Fruit fly (Drosophila melanogaster) whole organism, embryonic: ENCODE data around the gene Ripalpha.

Source experiments
- Antp ChIP-seq: fragments of 200-800 bp; sonication (Bioruptor generic); optimal IDR thresholded peaks from 3 replicates; lab custom pipeline; 2016; ENCODE audit warnings: missing biosample characterization, missing genetic modification characterization
- Atf-2 ChIP-seq: fragments of 200-800 bp; sonication (Bioruptor generic); optimal IDR thresholded peaks from 2 replicates; lab custom pipeline; 2016; ENCODE audit warnings: missing biosample characterization, missing genetic modification characterization
- BtbVII ChIP-seq: fragments of 200-800 bp; sonication (Bioruptor generic); optimal IDR thresholded peaks from 3 replicates; lab custom pipeline; 2017; ENCODE audit warnings: missing biosample characterization, mild to moderate bottlenecking, missing genetic modification characterization
- CG10147 ChIP-seq: fragments of 200-800 bp; sonication (Bioruptor generic); optimal IDR thresholded peaks from 2 replicates; lab custom pipeline; 2019; ENCODE audit warnings: missing biosample characterization, mild to moderate bottlenecking, missing genetic modification characterization, moderate library complexity
- CG10654 ChIP-seq: fragments of 200-800 bp; sonication (Bioruptor generic); optimal IDR thresholded peaks from 2 replicates; lab custom pipeline; 2016; ENCODE audit warnings: missing biosample characterization, missing genetic modification characterization
- CG1233 ChIP-seq: fragments of 200-800 bp; sonication (Bioruptor generic); optimal IDR thresholded peaks from 4 replicates; lab custom pipeline; 2018; ENCODE audit warnings: missing biosample characterization, mild to moderate bottlenecking, missing genetic modification characterization
- CG16863 ChIP-seq: fragments of 200-800 bp; sonication (Bioruptor generic); optimal IDR thresholded peaks from 3 replicates; lab custom pipeline; 2016; ENCODE audit warnings: missing biosample characterization, missing genetic modification characterization
- CG18619 ChIP-seq: fragments of 200-800 bp; sonication (Bioruptor generic); optimal IDR thresholded peaks from 3 replicates; lab custom pipeline; 2017; ENCODE audit warnings: missing biosample characterization, mild to moderate bottlenecking, missing genetic modification characterization
- CG3065 ChIP-seq: fragments of 200-800 bp; sonication (Bioruptor generic); optimal IDR thresholded peaks from 2 replicates; lab custom pipeline; 2016; ENCODE audit warnings: missing biosample characterization, missing genetic modification characterization
- CG3163 ChIP-seq: fragments of 200-800 bp; sonication (Bioruptor generic); optimal IDR thresholded peaks from 3 replicates; lab custom pipeline; 2016; ENCODE audit warnings: missing biosample characterization, missing genetic modification characterization
- CG3281 ChIP-seq: fragments of 200-800 bp; sonication (Bioruptor generic); optimal IDR thresholded peaks from 3 replicates; lab custom pipeline; 2017; ENCODE audit warnings: missing biosample characterization, mild to moderate bottlenecking, missing genetic modification characterization
- CG4424 ChIP-seq: fragments of 200-800 bp; sonication (Bioruptor generic); optimal IDR thresholded peaks from 3 replicates; lab custom pipeline; 2016; ENCODE audit warnings: missing biosample characterization, missing genetic modification characterization
- CG6689 ChIP-seq: fragments of 200-800 bp; sonication (Bioruptor generic); IDR thresholded peaks from 2 replicates; pipeline ENCODE4 v1.3.6; 2022; ENCODE audit warnings: missing biosample characterization, missing genetic modification characterization
- CG7271 ChIP-seq: fragments of 200-800 bp; sonication (Bioruptor generic); optimal IDR thresholded peaks from 2 replicates; lab custom pipeline; 2018; ENCODE audit warnings: missing biosample characterization, mild to moderate bottlenecking, missing genetic modification characterization, moderate library complexity
- CG7556 ChIP-seq: fragments of 200-800 bp; sonication (Bioruptor generic); optimal IDR thresholded peaks from 2 replicates; lab custom pipeline; 2017; ENCODE audit warnings: missing biosample characterization, mild to moderate bottlenecking, missing genetic modification characterization
- CG8281 ChIP-seq: fragments of 200-800 bp; sonication (Bioruptor generic); optimal IDR thresholded peaks from 2 replicates; lab custom pipeline; 2018; ENCODE audit warnings: missing biosample characterization, mild to moderate bottlenecking, missing genetic modification characterization, moderate library complexity
- CG9876 ChIP-seq: fragments of 200-800 bp; sonication (Bioruptor generic); optimal IDR thresholded peaks from 2 replicates; lab custom pipeline; 2016; ENCODE audit warnings: missing biosample characterization, missing genetic modification characterization
- CrebB ChIP-seq: fragments of 200-800 bp; sonication (Bioruptor generic); optimal IDR thresholded peaks from 3 replicates; lab custom pipeline; 2018; ENCODE audit warnings: missing biosample characterization, mild to moderate bottlenecking, missing genetic modification characterization
- Dbx ChIP-seq: fragments of 200-800 bp; sonication (Bioruptor generic); IDR thresholded peaks from 3 replicates; pipeline ENCODE4 v1.3.6; 2022; ENCODE audit warnings: missing biosample characterization, missing genetic modification characterization
- Dfd ChIP-seq, 2 experiments: fragments of >200 bp; optimal IDR thresholded peaks; 2 replicates each; lab custom pipeline; 2017; ENCODE audit warnings: missing biosample characterization in 2 of 2, missing genetic modification characterization in 2 of 2
- E2f2 ChIP-seq: fragments of 200-800 bp; sonication (Bioruptor generic); IDR thresholded peaks from 2 replicates; pipeline ENCODE4 v1.3.6; 2022; ENCODE audit warnings: missing biosample characterization, missing genetic modification characterization
- Ets97D ChIP-seq: fragments of 200-800 bp; sonication (Bioruptor generic); optimal IDR thresholded peaks from 3 replicates; lab custom pipeline; 2016; ENCODE audit warnings: missing biosample characterization, missing genetic modification characterization
- Gug ChIP-seq: fragments of 200-800 bp; sonication (Bioruptor generic); IDR thresholded peaks from 4 replicates; pipeline ENCODE4 v1.3.6; 2022; ENCODE audit warnings: missing biosample characterization, missing genetic modification characterization
- H15 ChIP-seq: fragments of 200-800 bp; sonication (Bioruptor generic); IDR thresholded peaks from 3 replicates; pipeline ENCODE4 v1.3.6; 2022; ENCODE audit warnings: missing biosample characterization, missing genetic modification characterization
- HHEX ChIP-seq: fragments of 200-800 bp; sonication (Bioruptor generic); optimal IDR thresholded peaks from 3 replicates; lab custom pipeline; 2017; ENCODE audit warnings: missing biosample characterization, mild to moderate bottlenecking, missing genetic modification characterization, missing genetic modification reagents
- HmgZ ChIP-seq: fragments of 200-800 bp; sonication (Bioruptor generic); optimal IDR thresholded peaks from 2 replicates; lab custom pipeline; 2018; ENCODE audit warnings: missing biosample characterization, mild to moderate bottlenecking, missing genetic modification characterization
- Hr39 ChIP-seq: fragments of >200 bp; optimal IDR thresholded peaks from 2 replicates; lab custom pipeline; 2017
- Hr78 ChIP-seq, 2 experiments: fragments of 200-800 bp in 1 of 2; fragments of >200 bp in 1 of 2; sonication (Bioruptor generic) in 1 of 2; optimal IDR thresholded peaks; 2 replicates each; lab custom pipeline; 2017 to 2019; ENCODE audit warnings: missing biosample characterization in 2 of 2, missing genetic modification characterization in 2 of 2, mild to moderate bottlenecking in 1 of 2, moderate library complexity in 1 of 2
- Max ChIP-seq: fragments of 200-800 bp; sonication (Bioruptor generic); optimal IDR thresholded peaks from 2 replicates; lab custom pipeline; 2016; ENCODE audit warnings: missing biosample characterization, mild to moderate bottlenecking, missing genetic modification characterization
- Med ChIP-seq: fragments of 200-800 bp; sonication (Bioruptor generic); peaks from one replicate; lab custom pipeline; 2016; ENCODE audit warnings: missing biosample characterization, missing genetic modification characterization, mild to moderate bottlenecking, inconsistent platforms, moderate library complexity
- NFAT ChIP-seq: fragments of 200-800 bp; sonication (Bioruptor generic); IDR thresholded peaks from 2 replicates; pipeline ENCODE4 v1.3.6; 2022; ENCODE audit warnings: missing biosample characterization, missing genetic modification characterization
- Scr ChIP-seq: fragments of 200-800 bp; sonication (Bioruptor generic); IDR thresholded peaks from 2 replicates; pipeline ENCODE4 v1.3.6; 2022; ENCODE audit warnings: missing biosample characterization, missing genetic modification characterization; ENCODE audit not compliant: partially characterized antibody
- Stat92E ChIP-seq, 3 experiments: fragments of >200 bp in 2 of 3; fragments of 200-800 bp in 1 of 3; sonication (Bioruptor generic) in 1 of 3; optimal IDR thresholded peaks; 2 replicates each; lab custom pipeline; 2017 to 2019; ENCODE audit warnings: missing biosample characterization in 3 of 3, missing genetic modification characterization in 3 of 3, mild to moderate bottlenecking in 1 of 3, moderate library complexity in 1 of 3
- amos ChIP-seq: fragments of 200-800 bp; sonication (Bioruptor generic); IDR thresholded peaks from 2 replicates; pipeline ENCODE4 v1.3.6; 2022; ENCODE audit warnings: missing biosample characterization, missing genetic modification characterization; ENCODE audit not compliant: partially characterized antibody
- bigmax ChIP-seq: fragments of 200-800 bp; sonication (Bioruptor generic); optimal IDR thresholded peaks from 2 replicates; lab custom pipeline; 2018; ENCODE audit warnings: missing biosample characterization, mild to moderate bottlenecking, missing genetic modification characterization
- bowl ChIP-seq: fragments of 200-800 bp; sonication (Bioruptor generic); IDR thresholded peaks from 2 replicates; pipeline ENCODE4 v1.3.6; 2022; ENCODE audit warnings: missing biosample characterization, missing genetic modification characterization
- caup ChIP-seq: fragments of 200-800 bp; sonication (Bioruptor generic); optimal IDR thresholded peaks from 3 replicates; lab custom pipeline; 2017; ENCODE audit warnings: missing biosample characterization, mild to moderate bottlenecking, missing genetic modification characterization, moderate library complexity; ENCODE audit not compliant: severe bottlenecking
- cg ChIP-seq: fragments of 200-800 bp; sonication (Bioruptor generic); optimal IDR thresholded peaks from 3 replicates; lab custom pipeline; 2019; ENCODE audit warnings: missing biosample characterization, mild to moderate bottlenecking, missing genetic modification characterization, moderate library complexity
- dm ChIP-seq: fragments of 200-800 bp; sonication (Bioruptor generic); optimal IDR thresholded peaks from 3 replicates; lab custom pipeline; 2016; ENCODE audit warnings: missing biosample characterization, missing genetic modification characterization
- grau ChIP-seq: fragments of 200-800 bp; optimal IDR thresholded peaks from 3 replicates; lab custom pipeline; 2019; ENCODE audit warnings: missing biosample characterization, mild to moderate bottlenecking, missing genetic modification characterization, moderate library complexity
- kah ChIP-seq: fragments of 200-800 bp; sonication (Bioruptor generic); optimal IDR thresholded peaks from 2 replicates; lab custom pipeline; 2018; ENCODE audit warnings: missing biosample characterization, mild to moderate bottlenecking, missing genetic modification characterization
- ken ChIP-seq: fragments of 200-800 bp; sonication (Bioruptor generic); IDR thresholded peaks from 3 replicates; pipeline ENCODE4 v1.3.6; 2022; ENCODE audit warnings: missing biosample characterization, missing genetic modification characterization
- luna ChIP-seq: fragments of 200-800 bp; sonication (Bioruptor generic); optimal IDR thresholded peaks from 2 replicates; lab custom pipeline; 2016; ENCODE audit warnings: missing biosample characterization, missing genetic modification characterization
- pb ChIP-seq: fragments of 200-800 bp; sonication (Bioruptor generic); optimal IDR thresholded peaks from 3 replicates; lab custom pipeline; 2016; ENCODE audit warnings: missing biosample characterization, missing genetic modification characterization
- pros ChIP-seq: fragments of 200-800 bp; sonication (Bioruptor generic); optimal IDR thresholded peaks from 3 replicates; lab custom pipeline; 2019; ENCODE audit warnings: missing biosample characterization, mild to moderate bottlenecking, missing genetic modification characterization, moderate library complexity
- run ChIP-seq: fragments of 200-800 bp; sonication (Bioruptor generic); optimal IDR thresholded peaks from 3 replicates; lab custom pipeline; 2018; ENCODE audit warnings: missing biosample characterization, mild to moderate bottlenecking, missing genetic modification characterization
- sisA ChIP-seq: fragments of 200-800 bp; sonication (Bioruptor generic); IDR thresholded peaks from 2 replicates; pipeline ENCODE4 v1.3.6; 2022; ENCODE audit warnings: missing biosample characterization, missing genetic modification characterization
- slbo ChIP-seq: fragments of 200-800 bp; sonication (Bioruptor generic); IDR thresholded peaks from 2 replicates; pipeline ENCODE4 v1.3.6; 2022; ENCODE audit warnings: missing biosample characterization, missing genetic modification characterization
- slou ChIP-seq: fragments of 200-800 bp; sonication (Bioruptor generic); optimal IDR thresholded peaks from 3 replicates; lab custom pipeline; 2016; ENCODE audit warnings: missing biosample characterization, missing genetic modification characterization
- tup ChIP-seq: fragments of 200-800 bp; sonication (Bioruptor generic); optimal IDR thresholded peaks from 2 replicates; lab custom pipeline; 2016; ENCODE audit warnings: missing biosample characterization, mild to moderate bottlenecking, missing genetic modification characterization, moderate library complexity
- usp ChIP-seq: fragments of >200 bp; optimal IDR thresholded peaks from 2 replicates; lab custom pipeline; 2017; ENCODE audit warnings: missing biosample characterization, missing genetic modification characterization
- z ChIP-seq: fragments of 200-800 bp; sonication (Bioruptor generic); IDR thresholded peaks from 3 replicates; pipeline ENCODE4 v1.3.6; 2022; ENCODE audit warnings: missing biosample characterization, missing genetic modification characterization

Ripalpha gene

dm6 chr2L:10231092-10231494 lies 30.3 kb upstream of the Ripalpha start (continued):
- TF ChIP-seq Med (GFP tag; lab: Kevin White, UChicago) (peak; percentile 81), CG9876 (GFP tag; lab: Kevin White, UChicago) (no peak), Stat92E (GFP tag; optimal IDR thresholded peaks at IDR 0.05; lab: Kevin White, UChicago) (no peak), amos (GFP tag; lab: Robert Waterston, UW) (no peak), CG10654 (GFP tag; lab: Kevin White, UChicago) (no peak), Max (GFP tag; lab: Kevin White, UChicago) (no peak), CG7556 (GFP tag; lab: Kevin White, UChicago) (peak; percentile 9), CG8281 (tag; lab: Kevin White, UChicago) (no peak), CG1233 (GFP tag; lab: Kevin White, UChicago) (no peak), run (no peak), pb (GFP tag; lab: Kevin White, UChicago) (no peak), E2f2 (peak; percentile 21; the same call in 1 of the 2 replicates), caup (GFP tag; lab: Kevin White, UChicago) (no peak), CG4424 (no peak), CrebB (no peak), Scr (no peak), CG7271 (tag; lab: Kevin White, UChicago) (no peak), z (no peak), CG3163 (GFP tag; lab: Kevin White, UChicago) (no peak), HHEX (GFP tag; lab: Kevin White, UChicago) (peak; percentile 43), bowl (GFP tag; lab: Robert Waterston, UW) (no peak), Dfd (GFP tag; optimal IDR thresholded peaks at IDR 0.05; lab: Kevin White, UChicago) (no peak), Antp (no peak), pros (GFP tag; lab: Kevin White, UChicago) (no peak), H15 (GFP tag; lab: Robert Waterston, UW) (no peak), CG3065 (no peak), dm (GFP tag; lab: Kevin White, UChicago) (no peak), luna (GFP tag; lab: Kevin White, UChicago) (no peak), tup (GFP tag; lab: Kevin White, UChicago) (no peak), usp (GFP tag; lab: Kevin White, UChicago) (no peak), grau (peak; percentile 31), CG6689 (GFP tag; lab: Robert Waterston, UW) (no peak), HmgZ (tag; lab: Kevin White, UChicago) (no peak), Hr78 (GFP tag; optimal IDR thresholded peaks at IDR 0.05; lab: Kevin White, UChicago) (no peak), Dbx (0 out of 3 replicates have a peak, but pooled peaks have one; percentile 51), Hr39 (no peak), sisA (GFP tag; lab: Robert Waterston, UW) (no peak), ken (GFP tag; lab: Robert Waterston, UW) (no peak), cg (GFP tag; lab: Kevin White, UChicago) (peak; percentile 83), slbo (GFP tag; lab: Robert Waterston, UW) (peak; percentile 42; the same call in 1 of the 2 replicates), CG10147 (peak; percentile 4), NFAT (no peak), slou (no peak), CG18619 (GFP tag; lab: Kevin White, UChicago) (no peak), Gug (GFP tag; lab: Robert Waterston, UW) (no peak), Ets97D (GFP tag; lab: Kevin White, UChicago) (no peak), BtbVII (GFP tag; lab: Kevin White, UChicago) (peak; percentile 58), CG16863 (GFP tag; lab: Kevin White, UChicago) (no peak), Atf-2 (GFP tag; lab: Kevin White, UChicago) (no peak), kah (no peak), bigmax (no peak), CG3281 (GFP tag; lab: Kevin White, UChicago) (peak; percentile 36)
